Worm (Caenorhabditis elegans) whole organism, L2 larva: ENCODE data around the gene C50E3.12.

Experiments
- ZK546.5 ChIP-seq: sonication (generic microtip); optimal IDR thresholded peaks from 2 replicates; lab custom pipeline; 2017; ENCODE audit warnings: missing biosample characterization, missing genetic modification characterization
- alr-1 ChIP-seq: fragments of 150-350 bp; optimal IDR thresholded peaks from 2 replicates; lab custom pipeline; 2014; ENCODE audit warnings: missing biosample characterization, missing genetic modification characterization
- ama-1 ChIP-seq: fragments of 150-350 bp; optimal IDR thresholded peaks from 2 replicates; lab custom pipeline; 2018; ENCODE audit warnings: inconsistent platforms
- elt-3 ChIP-seq: sonication (generic microtip); optimal IDR thresholded peaks from 2 replicates; lab custom pipeline; 2017; ENCODE audit warnings: missing biosample characterization, missing genetic modification characterization
- lin-13 ChIP-seq: fragments of 150-350 bp; optimal IDR thresholded peaks from 2 replicates; lab custom pipeline; 2014; ENCODE audit warnings: missing biosample characterization, missing genetic modification reagents, missing genetic modification characterization
- nhr-10 ChIP-seq: sonication (generic microtip); optimal IDR thresholded peaks from 2 replicates; lab custom pipeline; 2017; ENCODE audit warnings: missing biosample characterization, missing genetic modification characterization
- unc-39 ChIP-seq: fragments of 150-350 bp; optimal IDR thresholded peaks from 2 replicates; lab custom pipeline; 2014; ENCODE audit warnings: missing biosample characterization, missing genetic modification characterization
- unc-62 ChIP-seq: fragments of 150-350 bp; optimal IDR thresholded peaks from 2 replicates; lab custom pipeline; 2014; ENCODE audit warnings: missing biosample characterization, missing genetic modification reagents, missing genetic modification characterization
- ztf-11 ChIP-seq: sonication (generic microtip); optimal IDR thresholded peaks from 2 replicates; lab custom pipeline; 2017; ENCODE audit warnings: missing biosample characterization, missing genetic modification characterization

DNA sequence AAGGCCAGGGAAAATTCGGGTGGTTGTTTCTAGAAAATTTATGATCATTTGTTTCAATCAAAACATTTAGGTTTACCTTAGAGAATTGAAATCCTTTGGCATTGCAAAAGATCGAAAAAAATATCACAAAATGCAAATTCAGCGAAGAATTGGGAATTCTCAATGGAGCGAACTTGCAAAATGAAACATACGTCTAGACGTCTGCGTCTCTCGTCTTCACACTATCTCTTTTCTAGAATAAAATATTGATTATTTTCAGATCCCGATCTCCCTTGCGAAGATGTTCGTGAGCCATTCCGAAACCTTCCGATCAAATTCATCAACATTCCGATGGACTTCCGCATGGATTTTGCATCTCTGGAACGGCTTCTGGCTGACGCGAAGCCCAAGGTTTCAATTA lies 41.5 kb downstream of the C50E3.12 start, which contains the start of gene ets-6:
- TF ChIP-seq unc-39 = no peak
- TF ChIP-seq lin-13 = no peak
- no peak for TF ChIP-seq nhr-10 (tag; lab: Kevin White, UChicago)
- TF ChIP-seq elt-3 (tag; lab: Kevin White, UChicago) = no peak
- no peak for TF ChIP-seq ama-1 (lab: Kevin White, UChicago)
- no peak for TF ChIP-seq alr-1 (tag; lab: Kevin White, UChicago)
- TF ChIP-seq unc-62 (GFP tag; lab: Kevin White, UChicago) = no peak
- no peak for TF ChIP-seq ztf-11
- no peak for TF ChIP-seq ZK546.5 (tag; lab: Kevin White, UChicago)
